Fruit fly (Drosophila melanogaster): ENCODE data around the gene CG2698.

DNA sequence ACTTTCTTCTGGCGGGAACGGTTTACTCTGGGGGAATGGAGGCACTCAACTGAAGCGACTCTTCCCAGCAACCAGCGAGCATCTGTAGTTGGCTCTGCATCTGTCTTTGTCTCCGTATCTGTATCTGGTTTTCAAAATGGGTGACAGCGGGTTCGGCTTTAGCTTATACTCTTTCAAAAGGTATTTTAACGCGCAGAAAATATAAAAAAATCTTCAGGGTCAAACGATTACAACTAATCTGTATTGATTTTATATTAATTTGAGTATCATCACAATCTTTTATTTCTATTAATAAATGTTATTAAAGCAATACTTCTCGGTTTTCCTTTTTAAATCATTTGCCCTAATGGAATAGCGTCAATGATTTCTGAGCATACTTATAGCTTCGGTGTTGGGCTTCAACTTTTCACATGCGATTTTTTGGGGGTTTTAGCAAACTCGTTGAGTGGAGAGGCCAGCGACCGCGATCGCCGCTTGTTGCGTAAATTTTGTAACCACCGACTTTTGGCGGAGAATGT, 28.2 kb downstream of the CG2698 start, which contains the start of gene ImpE3:
- no peak for TF ChIP-seq CG8478 (optimal IDR thresholded peaks at IDR 0.05)
- no peak for TF ChIP-seq CTCF (optimal IDR thresholded peaks at IDR 0.05)

All from S2 (cell line).